Worm (Caenorhabditis elegans) whole organism, mixed stage, embryonic: Measurements from ENCODE around the gene drd-50.

Experiments used
- M03D4.4 ChIP-seq: sonication (generic microtip); optimal IDR thresholded peaks from 2 replicates; lab custom pipeline; 2017; ENCODE audit warnings: mild to moderate bottlenecking, missing genetic modification characterization, missing compliant biosample characterization
- ceh-43 ChIP-seq: fragments of 200-800 bp; sonication (Bioruptor generic); optimal IDR thresholded peaks from 2 replicates; lab custom pipeline; 2018; ENCODE audit warnings: mild to moderate bottlenecking, missing genetic modification characterization, moderate library complexity, missing compliant biosample characterization
- ceh-83 ChIP-seq: fragments of 200-800 bp; sonication (Bioruptor generic); optimal IDR thresholded peaks from 2 replicates; lab custom pipeline; 2018; ENCODE audit warnings: mild to moderate bottlenecking, missing genetic modification characterization, missing compliant biosample characterization
- ces-1 ChIP-seq: fragments of 150-350 bp; optimal IDR thresholded peaks from 2 replicates; lab custom pipeline; 2014; ENCODE audit warnings: missing biosample characterization, missing genetic modification reagents, missing genetic modification characterization
- elt-3 ChIP-seq: fragments of 150-350 bp; optimal IDR thresholded peaks from 2 replicates; lab custom pipeline; 2014; ENCODE audit warnings: missing biosample characterization, missing genetic modification characterization
- lin-13 ChIP-seq: fragments of 150-350 bp; optimal IDR thresholded peaks from 2 replicates; lab custom pipeline; 2014; ENCODE audit warnings: missing biosample characterization, missing genetic modification characterization
- lsy-2 ChIP-seq: fragments of 150-350 bp; optimal IDR thresholded peaks from 2 replicates; lab custom pipeline; 2014; ENCODE audit warnings: missing biosample characterization, missing genetic modification characterization
- nhr-237 ChIP-seq: fragments of 150-350 bp; optimal IDR thresholded peaks from 2 replicates; lab custom pipeline; 2014; ENCODE audit warnings: missing biosample characterization, missing genetic modification characterization
- nhr-76 ChIP-seq: sonication (generic microtip); optimal IDR thresholded peaks from 2 replicates; lab custom pipeline; 2017; ENCODE audit warnings: missing biosample characterization, missing genetic modification characterization
- pha-4 ChIP-seq: fragments of 150-350 bp; optimal IDR thresholded peaks from 2 replicates; lab custom pipeline; 2018; ENCODE audit warnings: missing biosample characterization, missing genetic modification reagents, missing genetic modification characterization
- tbx-8 ChIP-seq: fragments of 200-800 bp; sonication (Bioruptor generic); optimal IDR thresholded peaks from 2 replicates; lab custom pipeline; 2018; ENCODE audit warnings: mild to moderate bottlenecking, missing genetic modification characterization, moderate library complexity, missing compliant biosample characterization
- unc-39 ChIP-seq: fragments of 150-350 bp; optimal IDR thresholded peaks from 2 replicates; lab custom pipeline; 2014; ENCODE audit warnings: missing biosample characterization, missing genetic modification characterization
- unc-62 ChIP-seq: fragments of 150-350 bp; optimal IDR thresholded peaks from 2 replicates; lab custom pipeline; 2014; ENCODE audit warnings: missing biosample characterization, missing genetic modification reagents, missing genetic modification characterization
- ztf-11 ChIP-seq: fragments of 150-350 bp; optimal IDR thresholded peaks from 2 replicates; lab custom pipeline; 2014; ENCODE audit warnings: missing biosample characterization, missing genetic modification characterization

- TF ChIP-seq ceh-83 (GFP tag; lab: Kevin White, UChicago): no peak
- TF ChIP-seq tbx-8 (GFP tag; lab: Kevin White, UChicago): no peak
- TF ChIP-seq pha-4: no peak
- no peak for TF ChIP-seq ztf-11 (tag; lab: Kevin White, UChicago)
- TF ChIP-seq unc-39 (tag; lab: Kevin White, UChicago): no peak
- TF ChIP-seq unc-62 (GFP tag; lab: Kevin White, UChicago): no peak
- TF ChIP-seq lin-13 (tag; lab: Kevin White, UChicago): no peak
- no peak for TF ChIP-seq M03D4.4 (tag; lab: Kevin White, UChicago)
- no peak for TF ChIP-seq lsy-2
- no peak for TF ChIP-seq nhr-76 (tag; lab: Kevin White, UChicago)
- no peak for TF ChIP-seq elt-3 (tag; lab: Kevin White, UChicago)
- TF ChIP-seq ces-1 (GFP tag; lab: Kevin White, UChicago): no peak
- TF ChIP-seq ceh-43 (GFP tag; lab: Kevin White, UChicago): no peak
- no peak for TF ChIP-seq nhr-237 (tag; lab: Kevin White, UChicago)
Observed at ce11 chrIV:4121055-4121454, 3.5 kb downstream of the drd-50 start.
